Fruit fly (Drosophila melanogaster) whole organism, embryonic: ENCODE data around the gene CNPYb.

ENCODE experiments used
- CG10543 ChIP-seq: fragments of 200-800 bp; sonication (Bioruptor generic); optimal IDR thresholded peaks from 3 replicates; lab custom pipeline; 2017; ENCODE audit warnings: missing biosample characterization, mild to moderate bottlenecking, missing genetic modification characterization, moderate library complexity
- CG10959 ChIP-seq: fragments of 200-800 bp; sonication (Bioruptor generic); IDR thresholded peaks from 2 replicates; pipeline ENCODE4 v1.3.6; 2022; ENCODE audit warnings: missing biosample characterization, missing genetic modification characterization
- CG11085 ChIP-seq: fragments of 200-800 bp; sonication (Bioruptor generic); IDR thresholded peaks from 2 replicates; pipeline ENCODE4 v1.3.6; 2022; ENCODE audit warnings: missing biosample characterization, missing genetic modification characterization
- CG11247 ChIP-seq: fragments of 200-800 bp; sonication (Bioruptor generic); IDR thresholded peaks from 2 replicates; pipeline ENCODE4 v1.3.6; 2022; ENCODE audit warnings: missing biosample characterization, missing genetic modification characterization
- CG12769 ChIP-seq: fragments of 200-800 bp; sonication (Bioruptor generic); optimal IDR thresholded peaks from 2 replicates; lab custom pipeline; 2019; ENCODE audit warnings: missing biosample characterization, mild to moderate bottlenecking, missing genetic modification characterization, moderate library complexity
- CG13775 ChIP-seq: fragments of 200-800 bp; sonication (Bioruptor generic); optimal IDR thresholded peaks from 3 replicates; lab custom pipeline; 2017; ENCODE audit warnings: missing biosample characterization, mild to moderate bottlenecking, missing genetic modification characterization
- CG14014 ChIP-seq: fragments of 200-800 bp; sonication (Bioruptor generic); IDR thresholded peaks from 2 replicates; pipeline ENCODE4 v1.3.6; 2022; ENCODE audit warnings: missing biosample characterization, missing genetic modification characterization
- CG15073 ChIP-seq: fragments of 200-800 bp; sonication (Bioruptor generic); optimal IDR thresholded peaks from 2 replicates; lab custom pipeline; 2016; ENCODE audit warnings: missing biosample characterization, missing genetic modification characterization
- CG1603 ChIP-seq: fragments of 200-800 bp; sonication (Bioruptor generic); optimal IDR thresholded peaks from 2 replicates; lab custom pipeline; 2019; ENCODE audit warnings: missing biosample characterization, mild to moderate bottlenecking, missing genetic modification characterization, moderate library complexity
- CG17328 ChIP-seq: fragments of 200-800 bp; sonication (Bioruptor generic); IDR thresholded peaks from 2 replicates; pipeline ENCODE4 v1.3.6; 2022; ENCODE audit warnings: missing biosample characterization, missing genetic modification characterization
- CG17612 ChIP-seq: fragments of 200-800 bp; sonication (Bioruptor generic); IDR thresholded peaks from 2 replicates; pipeline ENCODE4 v1.3.6; 2022; ENCODE audit warnings: missing biosample characterization, missing genetic modification characterization
- CG18476 ChIP-seq: fragments of 200-800 bp; sonication (Bioruptor generic); optimal IDR thresholded peaks from 2 replicates; lab custom pipeline; 2016; ENCODE audit warnings: missing biosample characterization, mild to moderate bottlenecking, missing genetic modification characterization
- CG18764 ChIP-seq: fragments of 200-800 bp; sonication (Bioruptor generic); optimal IDR thresholded peaks from 3 replicates; lab custom pipeline; 2016; ENCODE audit warnings: missing biosample characterization, missing genetic modification characterization
- CG31388 ChIP-seq: fragments of 200-800 bp; sonication (Bioruptor generic); optimal IDR thresholded peaks from 2 replicates; lab custom pipeline; 2016; ENCODE audit warnings: missing biosample characterization, missing genetic modification characterization
- CG32532 ChIP-seq: fragments of 200-800 bp; sonication (Bioruptor generic); IDR thresholded peaks from 2 replicates; pipeline ENCODE4 v1.3.6; 2022; ENCODE audit warnings: missing biosample characterization, missing genetic modification characterization
- CG32767 ChIP-seq: fragments of 200-800 bp; sonication (Bioruptor generic); IDR thresholded peaks from 2 replicates; pipeline ENCODE4 v1.3.6; 2022; ENCODE audit warnings: missing biosample characterization, missing genetic modification characterization
- CG4360 ChIP-seq: fragments of 200-800 bp; sonication (Bioruptor generic); IDR thresholded peaks from 2 replicates; pipeline ENCODE4 v1.3.6; 2022; ENCODE audit warnings: missing biosample characterization, missing genetic modification characterization
- CG4617 ChIP-seq: fragments of 200-800 bp; sonication (Bioruptor generic); optimal IDR thresholded peaks from 3 replicates; lab custom pipeline; 2016; ENCODE audit warnings: missing biosample characterization, missing genetic modification characterization, borderline replicate concordance
- CG5245 ChIP-seq: fragments of 200-800 bp; sonication (Bioruptor generic); optimal IDR thresholded peaks from 3 replicates; lab custom pipeline; 2016; ENCODE audit warnings: missing biosample characterization, missing genetic modification characterization
- CG7839 ChIP-seq: fragments of 200-800 bp; sonication (Bioruptor generic); optimal IDR thresholded peaks from 3 replicates; lab custom pipeline; 2018; ENCODE audit warnings: missing biosample characterization, mild to moderate bottlenecking, missing genetic modification characterization, moderate library complexity
- CG9817 ChIP-seq: fragments of 200-800 bp; sonication (Bioruptor generic); optimal IDR thresholded peaks from 2 replicates; lab custom pipeline; 2018; ENCODE audit warnings: missing biosample characterization, mild to moderate bottlenecking, missing genetic modification characterization, moderate library complexity
- CTCF ChIP-seq: fragments of 200-800 bp; sonication (Bioruptor generic); optimal IDR thresholded peaks from 2 replicates; lab custom pipeline; 2017; ENCODE audit warnings: missing biosample characterization, mild to moderate bottlenecking, missing genetic modification characterization, moderate library complexity
- CkIIα-i1 ChIP-seq: fragments of 200-800 bp; sonication (Bioruptor generic); IDR thresholded peaks from 2 replicates; pipeline ENCODE4 v1.3.6; 2022; ENCODE audit warnings: missing biosample characterization, missing genetic modification characterization
- Dfd ChIP-seq, 2 experiments: fragments of >200 bp; optimal IDR thresholded peaks; 2 replicates each; lab custom pipeline; 2017; ENCODE audit warnings: missing biosample characterization in 2 of 2, missing genetic modification characterization in 2 of 2
- E2f2 ChIP-seq: fragments of 200-800 bp; sonication (Bioruptor generic); IDR thresholded peaks from 2 replicates; pipeline ENCODE4 v1.3.6; 2022; ENCODE audit warnings: missing biosample characterization, missing genetic modification characterization
- Elba2 ChIP-seq: fragments of 200-800 bp; sonication (Bioruptor generic); optimal IDR thresholded peaks from 3 replicates; lab custom pipeline; 2016; ENCODE audit warnings: missing biosample characterization, missing genetic modification characterization
- Gug ChIP-seq: fragments of 200-800 bp; sonication (Bioruptor generic); IDR thresholded peaks from 4 replicates; pipeline ENCODE4 v1.3.6; 2022; ENCODE audit warnings: missing biosample characterization, missing genetic modification characterization
- Hmr ChIP-seq: fragments of 200-800 bp; sonication (Bioruptor generic); optimal IDR thresholded peaks from 3 replicates; lab custom pipeline; 2017; ENCODE audit warnings: mild to moderate bottlenecking, missing biosample characterization, missing genetic modification reagents, missing genetic modification characterization
- Lim3 ChIP-seq: fragments of 200-800 bp; sonication (Bioruptor generic); IDR thresholded peaks from 2 replicates; pipeline ENCODE4 v1.3.6; 2022; ENCODE audit warnings: missing biosample characterization, missing genetic modification characterization
- MBD-R2 ChIP-seq: fragments of 200-800 bp; sonication (Bioruptor generic); IDR thresholded peaks from 2 replicates; pipeline ENCODE4 v1.3.6; 2022; ENCODE audit warnings: missing biosample characterization, missing genetic modification characterization
- MESR4 ChIP-seq: fragments of 200-800 bp; sonication (Bioruptor generic); optimal IDR thresholded peaks from 2 replicates; lab custom pipeline; 2018; ENCODE audit warnings: missing biosample characterization, mild to moderate bottlenecking, missing genetic modification characterization, moderate library complexity
- Neu2 ChIP-seq: fragments of 200-800 bp; sonication (Bioruptor generic); optimal IDR thresholded peaks from 3 replicates; lab custom pipeline; 2016; ENCODE audit warnings: missing biosample characterization, missing genetic modification characterization, borderline replicate concordance
- Nf-YB ChIP-seq: fragments of 200-800 bp; sonication (Bioruptor generic); optimal IDR thresholded peaks from 3 replicates; lab custom pipeline; 2019; ENCODE audit warnings: missing biosample characterization, mild to moderate bottlenecking, missing genetic modification characterization, moderate library complexity
- Rx ChIP-seq: fragments of 200-800 bp; sonication (Bioruptor generic); IDR thresholded peaks from 2 replicates; pipeline ENCODE4 v1.3.6; 2022; ENCODE audit warnings: missing biosample characterization, missing genetic modification characterization
- aop ChIP-seq: fragments of 200-800 bp; sonication (Bioruptor generic); IDR thresholded peaks from 2 replicates; pipeline ENCODE4 v1.3.6; 2022; ENCODE audit warnings: missing biosample characterization, missing genetic modification characterization
- ase ChIP-seq: fragments of 200-800 bp; sonication (Bioruptor generic); IDR thresholded peaks from 3 replicates; pipeline ENCODE4 v1.3.6; 2022; ENCODE audit warnings: missing biosample characterization, missing genetic modification characterization
- cad ChIP-seq: fragments of >200 bp; optimal IDR thresholded peaks from 2 replicates; lab custom pipeline; 2017; ENCODE audit warnings: missing biosample characterization, missing genetic modification characterization
- cato ChIP-seq: fragments of 200-800 bp; sonication (Bioruptor generic); optimal IDR thresholded peaks from 2 replicates; lab custom pipeline; 2016; ENCODE audit warnings: missing biosample characterization, missing genetic modification characterization, borderline replicate concordance
- cg ChIP-seq: fragments of 200-800 bp; sonication (Bioruptor generic); optimal IDR thresholded peaks from 3 replicates; lab custom pipeline; 2019; ENCODE audit warnings: missing biosample characterization, mild to moderate bottlenecking, missing genetic modification characterization, moderate library complexity
- da ChIP-seq: fragments of 200-800 bp; sonication (Bioruptor generic); optimal IDR thresholded peaks from 2 replicates; lab custom pipeline; 2016; ENCODE audit warnings: missing biosample characterization, missing genetic modification characterization
- disco-r ChIP-seq: fragments of 200-800 bp; sonication (Bioruptor generic); optimal IDR thresholded peaks from 2 replicates; lab custom pipeline; 2016; ENCODE audit warnings: missing biosample characterization, missing genetic modification characterization
- dmrt11E ChIP-seq: fragments of 200-800 bp; sonication (Bioruptor generic); optimal IDR thresholded peaks from 3 replicates; lab custom pipeline; 2018; ENCODE audit warnings: missing biosample characterization, mild to moderate bottlenecking, missing genetic modification characterization, moderate library complexity
- gem ChIP-seq: fragments of 200-800 bp; sonication (Bioruptor generic); optimal IDR thresholded peaks from 2 replicates; lab custom pipeline; 2019; ENCODE audit warnings: missing biosample characterization, mild to moderate bottlenecking, missing genetic modification characterization, moderate library complexity
- gro ChIP-seq: fragments of 200-800 bp; sonication (Bioruptor generic); optimal IDR thresholded peaks from 2 replicates; lab custom pipeline; 2016; ENCODE audit warnings: missing biosample characterization, missing genetic modification characterization
- ken ChIP-seq: fragments of 200-800 bp; sonication (Bioruptor generic); IDR thresholded peaks from 3 replicates; pipeline ENCODE4 v1.3.6; 2022; ENCODE audit warnings: missing biosample characterization, missing genetic modification characterization
- lab ChIP-seq: fragments of 200-800 bp; sonication (Bioruptor generic); optimal IDR thresholded peaks from 3 replicates; lab custom pipeline; 2017; ENCODE audit warnings: missing biosample characterization, missing genetic modification characterization, mild to moderate bottlenecking, moderate library complexity, missing genetic modification reagents
- pnt ChIP-seq: fragments of 200-800 bp; sonication (Bioruptor generic); optimal IDR thresholded peaks from 3 replicates; lab custom pipeline; 2016; ENCODE audit warnings: missing biosample characterization, missing genetic modification characterization
- pum ChIP-seq: fragments of 200-800 bp; sonication (Bioruptor generic); optimal IDR thresholded peaks from 2 replicates; lab custom pipeline; 2016; ENCODE audit warnings: missing biosample characterization, missing genetic modification characterization
- sr ChIP-seq: fragments of 200-800 bp; sonication (Bioruptor generic); IDR thresholded peaks from 3 replicates; pipeline ENCODE4 v1.3.6; 2022; ENCODE audit warnings: missing biosample characterization, missing genetic modification characterization
- stwl ChIP-seq: fragments of 200-800 bp; sonication (Bioruptor generic); optimal IDR thresholded peaks from 3 replicates; lab custom pipeline; 2018; ENCODE audit warnings: missing biosample characterization, mild to moderate bottlenecking, missing genetic modification characterization, moderate library complexity
- usp ChIP-seq: fragments of >200 bp; optimal IDR thresholded peaks from 2 replicates; lab custom pipeline; 2017; ENCODE audit warnings: missing biosample characterization, missing genetic modification characterization

CNPYb gene

DNA sequence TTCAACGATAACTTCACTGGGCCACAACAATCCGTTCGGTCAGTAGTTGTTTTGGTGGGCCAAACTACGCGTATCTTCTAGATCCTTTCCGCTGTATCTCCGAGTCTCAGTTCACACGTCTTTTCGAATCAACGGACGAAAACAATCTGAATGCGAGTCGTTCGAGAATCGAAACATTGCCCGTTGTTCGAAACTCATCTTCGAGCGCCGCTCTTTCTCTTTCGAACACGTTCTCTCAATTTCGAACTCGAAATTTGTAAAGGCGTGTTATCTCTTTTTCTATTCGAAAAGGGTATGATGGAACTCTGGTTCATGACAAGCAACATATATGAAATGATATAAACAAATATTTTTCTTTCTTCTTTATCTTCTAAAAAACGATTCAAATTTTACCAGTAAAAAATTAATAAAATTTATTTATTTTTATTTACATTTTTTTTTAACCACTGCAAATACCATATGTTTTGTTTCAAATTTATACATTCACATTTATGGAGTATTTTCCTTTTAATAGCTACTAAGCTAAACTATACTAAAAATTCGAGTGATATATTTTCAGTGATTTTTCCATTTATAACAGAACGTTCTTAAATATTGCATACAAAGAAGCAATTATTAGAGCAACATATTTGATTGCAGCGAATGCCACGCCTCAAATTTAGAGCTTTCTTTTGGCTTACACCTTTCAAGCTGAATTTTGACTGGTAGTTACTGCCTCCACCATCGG, 50.6 kb downstream of the CNPYb start, which contains the start of gene nkd (continued):
- TF ChIP-seq dmrt11E: peak; percentile 91
- TF ChIP-seq da: peak; percentile 36
- no peak for TF ChIP-seq usp (GFP tag; lab: Kevin White, UChicago)
- peak; percentile 42 for TF ChIP-seq pum
- TF ChIP-seq sr (GFP tag; lab: Robert Waterston, UW): peak; percentile 54; the same call in 2 of the 3 replicates
- peak; percentile 25 for TF ChIP-seq MESR4 (GFP tag; lab: Kevin White, UChicago)
- peak; percentile 80 for TF ChIP-seq lab (GFP tag; lab: Kevin White, UChicago)
- no peak for TF ChIP-seq cad (GFP tag; lab: Kevin White, UChicago)
- peak; percentile 77 for TF ChIP-seq CG11247
- no peak for TF ChIP-seq CkIIα-i1 (GFP tag; lab: Robert Waterston, UW)
- peak; percentile 4 for TF ChIP-seq CG31388 (GFP tag; lab: Kevin White, UChicago)
- TF ChIP-seq Dfd (GFP tag; optimal IDR thresholded peaks at IDR 0.05; lab: Kevin White, UChicago): no peak
- peak; percentile 65 for TF ChIP-seq CG18476 (GFP tag; lab: Kevin White, UChicago)
- TF ChIP-seq CG11085: peak; percentile 82
- peak; percentile 88 for TF ChIP-seq ase (GFP tag; lab: Robert Waterston, UW)
- TF ChIP-seq CG17328 (GFP tag; lab: Robert Waterston, UW): peak; percentile 96
- TF ChIP-seq gro (GFP tag; lab: Kevin White, UChicago): peak; percentile 86
- TF ChIP-seq Gug: peak; percentile 64; the same call in 3 of the 4 replicates
- TF ChIP-seq ken (GFP tag; lab: Robert Waterston, UW): peak; percentile 80
- TF ChIP-seq pnt (GFP tag; lab: Kevin White, UChicago): peak; percentile 29
- peak; percentile 25 for TF ChIP-seq CTCF (GFP tag; lab: Kevin White, UChicago)
- TF ChIP-seq Neu2 (GFP tag; lab: Kevin White, UChicago): no peak
- peak; percentile 60 for TF ChIP-seq CG12769 (tag; lab: Kevin White, UChicago)
- peak; percentile 17 for TF ChIP-seq cg
- peak; percentile 76 for TF ChIP-seq cato (GFP tag; lab: Kevin White, UChicago)
- peak; percentile 35; the same call in 1 of the 2 replicates for TF ChIP-seq CG4360 (GFP tag; lab: Robert Waterston, UW)
- TF ChIP-seq CG1603 (tag; lab: Kevin White, UChicago): peak; percentile 32
- TF ChIP-seq Rx (GFP tag; lab: Robert Waterston, UW): peak; percentile 75
- TF ChIP-seq CG17612 (GFP tag; lab: Robert Waterston, UW): peak; percentile 59
- peak; percentile 96 for TF ChIP-seq gem (tag; lab: Kevin White, UChicago)
- TF ChIP-seq CG10543 (GFP tag; lab: Kevin White, UChicago): peak; percentile 70
- peak; percentile 46 for TF ChIP-seq CG5245
- TF ChIP-seq CG32532: peak; percentile 96
- peak; percentile 19 for TF ChIP-seq Elba2
- TF ChIP-seq CG32767: peak; percentile 88
- peak; percentile 36 for TF ChIP-seq CG15073 (GFP tag; lab: Kevin White, UChicago)
- TF ChIP-seq CG4617 (GFP tag; lab: Kevin White, UChicago): peak; percentile 53
- no peak for TF ChIP-seq stwl (tag; lab: Kevin White, UChicago)
- peak; percentile 69; the same call in 1 of the 2 replicates for TF ChIP-seq aop (GFP tag; lab: Robert Waterston, UW)
- TF ChIP-seq MBD-R2 (GFP tag; lab: Robert Waterston, UW): peak; percentile 42
- peak; percentile 70 for TF ChIP-seq CG9817
- TF ChIP-seq disco-r: no peak
- peak; percentile 62; the same call in 1 of the 2 replicates for TF ChIP-seq CG10959 (GFP tag; lab: Robert Waterston, UW)
- peak; percentile 79 for TF ChIP-seq Nf-YB (GFP tag; lab: Kevin White, UChicago)
- peak; percentile 92 for TF ChIP-seq CG7839 (tag; lab: Kevin White, UChicago)
- TF ChIP-seq Lim3: no peak
- peak; percentile 79 for TF ChIP-seq E2f2 (GFP tag; lab: Robert Waterston, UW)
- TF ChIP-seq CG13775: peak; percentile 71
- peak; percentile 87 for TF ChIP-seq Hmr
- TF ChIP-seq CG14014 (GFP tag; lab: Robert Waterston, UW): peak; percentile 95
- peak; percentile 83 for TF ChIP-seq CG18764 (GFP tag; lab: Kevin White, UChicago)
